Fruit fly (Drosophila melanogaster) whole organism, wandering third instar larva: ENCODE results near the gene CG9706.

Source experiments
- Abd-B ChIP-seq: fragments of >200 bp; optimal IDR thresholded peaks from 2 replicates; lab custom pipeline; 2017; ENCODE audit warnings: missing biosample characterization, missing genetic modification characterization
- CG32264 ChIP-seq: fragments of 200-800 bp; sonication (Bioruptor generic); optimal IDR thresholded peaks from 2 replicates; lab custom pipeline; 2016; ENCODE audit warnings: missing biosample characterization, missing genetic modification characterization
- CG9705 ChIP-seq: fragments of 200-800 bp; sonication (Bioruptor generic); optimal IDR thresholded peaks from 2 replicates; lab custom pipeline; 2018; ENCODE audit warnings: missing biosample characterization, mild to moderate bottlenecking, missing genetic modification characterization
- CrebA ChIP-seq: fragments of 200-800 bp; sonication (Bioruptor generic); optimal IDR thresholded peaks from 2 replicates; lab custom pipeline; 2016; ENCODE audit warnings: missing biosample characterization, mild to moderate bottlenecking, missing genetic modification characterization, borderline replicate concordance
- Dfd ChIP-seq: fragments of >200 bp; optimal IDR thresholded peaks from 2 replicates; lab custom pipeline; 2017; ENCODE audit warnings: missing biosample characterization, missing genetic modification characterization
- Dif ChIP-seq: fragments of 200-275, 200-300 bp; sonication (Bioruptor generic); optimal IDR thresholded peaks from 2 replicates; lab custom pipeline; 2018; ENCODE audit warnings: missing biosample characterization, missing genetic modification characterization; ENCODE audit not compliant: partially characterized antibody
- GATAd ChIP-seq: sonication (Bioruptor generic); optimal IDR thresholded peaks from 2 replicates; lab custom pipeline; 2016; ENCODE audit warnings: missing biosample characterization, missing genetic modification characterization
- HLH106 ChIP-seq: fragments of 200-800 bp; optimal IDR thresholded peaks from 3 replicates; lab custom pipeline; 2019; ENCODE audit warnings: missing biosample characterization, mild to moderate bottlenecking, missing genetic modification characterization, moderate library complexity
- Hnf4 ChIP-seq: fragments of 200-800 bp; sonication (Bioruptor generic); optimal IDR thresholded peaks from 2 replicates; lab custom pipeline; 2016; ENCODE audit warnings: missing biosample characterization, mild to moderate bottlenecking, missing genetic modification characterization
- Hr78 ChIP-seq: fragments of >200 bp; optimal IDR thresholded peaks from 2 replicates; lab custom pipeline; 2017; ENCODE audit warnings: missing biosample characterization, missing genetic modification characterization
- Hr83 ChIP-seq: fragments of 200-300 bp; sonication (Bioruptor generic); optimal IDR thresholded peaks from 2 replicates; lab custom pipeline; 2016; ENCODE audit warnings: missing biosample characterization, mild to moderate bottlenecking, missing genetic modification characterization, moderate library complexity; ENCODE audit not compliant: poor library complexity, severe bottlenecking
- Jra ChIP-seq: sonication (Bioruptor generic); optimal IDR thresholded peaks from 2 replicates; lab custom pipeline; 2016; ENCODE audit warnings: missing biosample characterization, missing genetic modification characterization
- Mio ChIP-seq: sonication (Bioruptor generic); optimal IDR thresholded peaks from 2 replicates; lab custom pipeline; 2016; ENCODE audit warnings: missing biosample characterization, missing genetic modification characterization
- Myc ChIP-seq: fragments of >200 bp; optimal IDR thresholded peaks from 2 replicates; lab custom pipeline; 2017
- N ChIP-seq: fragments of >200 bp; optimal IDR thresholded peaks from 2 replicates; lab custom pipeline; 2018; ENCODE audit warnings: missing biosample characterization, missing external identifiers, missing genetic modification characterization
- OdsH ChIP-seq: fragments of 200-800 bp; sonication (Bioruptor generic); optimal IDR thresholded peaks from 2 replicates; lab custom pipeline; 2016; ENCODE audit warnings: missing biosample characterization, mild to moderate bottlenecking, missing genetic modification characterization
- Rel ChIP-seq, 2 experiments: fragments of 200-800 bp; sonication (Bioruptor generic) in 1 of 2; optimal IDR thresholded peaks; 2 replicates in 1 of 2; 3 replicates in 1 of 2; lab custom pipeline; 2016 to 2019; ENCODE audit warnings: mild to moderate bottlenecking in 2 of 2, missing biosample characterization in 2 of 2, missing genetic modification characterization in 2 of 2, moderate library complexity in 1 of 2
- Sp1 ChIP-seq: fragments of 200-800 bp; sonication (Bioruptor generic); optimal IDR thresholded peaks from 3 replicates; lab custom pipeline; 2019; ENCODE audit warnings: missing biosample characterization, mild to moderate bottlenecking, missing genetic modification characterization, moderate library complexity
- Vsx2 ChIP-seq: fragments of 200-300, 225-300 bp; sonication (Bioruptor generic); optimal IDR thresholded peaks from 2 replicates; lab custom pipeline; 2018; ENCODE audit warnings: missing biosample characterization, missing genetic modification characterization; ENCODE audit not compliant: partially characterized antibody
- br ChIP-seq: fragments of 200-800 bp; sonication (Bioruptor generic); optimal IDR thresholded peaks from 2 replicates; lab custom pipeline; 2016; ENCODE audit warnings: missing biosample characterization, missing genetic modification characterization
- brk ChIP-seq: fragments of 200-800 bp; sonication (Bioruptor generic); optimal IDR thresholded peaks from 2 replicates; lab custom pipeline; 2016; ENCODE audit warnings: missing biosample characterization, mild to moderate bottlenecking, missing genetic modification characterization
- dl ChIP-seq, 2 experiments: fragments of 175-275, 200-275 bp in 1 of 2; fragments of 200-275 bp in 1 of 2; sonication (Bioruptor generic); optimal IDR thresholded peaks; lab custom pipeline; 2018; ENCODE audit warnings: mild to moderate bottlenecking in 2 of 2, missing biosample characterization in 2 of 2, missing genetic modification characterization in 2 of 2, moderate library complexity in 2 of 2; ENCODE audit not compliant: partially characterized antibody in 2 of 2, insufficient read depth in 1 of 2
- dmrt93B ChIP-seq: fragments of 200-800 bp; sonication (Bioruptor generic); optimal IDR thresholded peaks from 2 replicates; lab custom pipeline; 2018; ENCODE audit warnings: missing biosample characterization, mild to moderate bottlenecking, missing genetic modification characterization
- dsf ChIP-seq: sonication (Bioruptor generic); optimal IDR thresholded peaks from 2 replicates; lab custom pipeline; 2016; ENCODE audit warnings: missing biosample characterization, missing genetic modification characterization, borderline replicate concordance
- ey ChIP-seq: fragments of 200-800 bp; sonication (Bioruptor generic); optimal IDR thresholded peaks from 2 replicates; lab custom pipeline; 2016; ENCODE audit warnings: missing biosample characterization, missing genetic modification characterization
- foxo ChIP-seq, 2 experiments: fragments of 200-800 bp; sonication (Bioruptor generic); optimal IDR thresholded peaks; 2 replicates in 1 of 2; 3 replicates in 1 of 2; lab custom pipeline; 2016 to 2017; ENCODE audit warnings: missing biosample characterization in 2 of 2, missing genetic modification characterization in 2 of 2
- fru ChIP-seq: fragments of 200-800 bp; sonication (Bioruptor generic); optimal IDR thresholded peaks from 3 replicates; lab custom pipeline; 2016; ENCODE audit warnings: missing biosample characterization, mild to moderate bottlenecking, missing genetic modification characterization
- h ChIP-seq: fragments of 200-800 bp; sonication (Bioruptor generic); optimal IDR thresholded peaks from 3 replicates; lab custom pipeline; 2016; ENCODE audit warnings: missing biosample characterization, mild to moderate bottlenecking, missing genetic modification characterization
- jim ChIP-seq: fragments of 175-275, 200-325 bp; sonication (Bioruptor generic); optimal IDR thresholded peaks from 2 replicates; lab custom pipeline; 2016; ENCODE audit warnings: missing biosample characterization, mild to moderate bottlenecking, missing genetic modification characterization
- lola ChIP-seq: fragments of >200 bp; optimal IDR thresholded peaks from 2 replicates; lab custom pipeline; 2017; ENCODE audit warnings: missing biosample characterization, missing genetic modification characterization
- pan ChIP-seq: fragments of >200 bp; optimal IDR thresholded peaks from 2 replicates; lab custom pipeline; 2017
- psq ChIP-seq: fragments of 200-800 bp; sonication (Bioruptor generic); optimal IDR thresholded peaks from 3 replicates; lab custom pipeline; 2017; ENCODE audit warnings: missing biosample characterization, mild to moderate bottlenecking, missing genetic modification characterization, moderate library complexity
- rgr ChIP-seq: fragments of 200-800 bp; sonication (Bioruptor generic); optimal IDR thresholded peaks from 3 replicates; lab custom pipeline; 2016; ENCODE audit warnings: missing biosample characterization, mild to moderate bottlenecking, missing genetic modification characterization
- sage ChIP-seq: fragments of 200-800 bp; sonication (Bioruptor generic); optimal IDR thresholded peaks from 2 replicates; lab custom pipeline; 2016; ENCODE audit warnings: missing biosample characterization, mild to moderate bottlenecking, missing genetic modification characterization
- sv ChIP-seq: fragments of 200-800 bp; sonication (Bioruptor generic); optimal IDR thresholded peaks from 3 replicates; lab custom pipeline; 2016; ENCODE audit warnings: missing biosample characterization, missing genetic modification characterization
- tai ChIP-seq: sonication (Bioruptor generic); optimal IDR thresholded peaks from 2 replicates; lab custom pipeline; 2016; ENCODE audit warnings: missing biosample characterization, missing genetic modification characterization
- usp ChIP-seq: fragments of >200 bp; optimal IDR thresholded peaks from 2 replicates; lab custom pipeline; 2017; ENCODE audit warnings: missing biosample characterization, missing genetic modification characterization
- woc ChIP-seq: sonication (Bioruptor generic); optimal IDR thresholded peaks from 2 replicates; lab custom pipeline; 2016; ENCODE audit warnings: missing biosample characterization, mild to moderate bottlenecking, missing genetic modification characterization

CG9706 gene

DNA sequence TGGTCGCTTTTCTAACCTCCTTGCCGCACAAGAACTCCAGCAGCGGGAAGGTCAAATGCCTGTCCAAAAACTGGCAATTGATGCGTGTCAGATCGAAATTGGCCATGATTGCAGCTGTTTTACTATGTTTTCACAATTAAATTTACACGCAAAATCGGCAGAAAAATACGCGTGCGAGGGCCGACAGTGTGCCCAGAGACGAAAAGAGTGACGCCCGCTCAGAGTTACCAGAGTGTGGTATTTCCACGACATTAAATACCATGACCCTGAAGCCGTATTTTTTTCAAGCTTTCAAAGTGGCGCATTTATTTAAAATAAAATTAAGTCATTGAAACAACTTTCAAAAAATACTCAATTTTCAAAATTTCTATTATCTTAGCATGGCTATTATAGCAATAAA, 3.9 kb downstream of the CG9706 start, which contains the start of gene eIF3e:
Gene eIF3e (minus strand): TSS at position 214 of the 400 bp plus-strand sequence.
- TF ChIP-seq lola, result no peak
- TF ChIP-seq brk, result no peak
- no peak for TF ChIP-seq fru (GFP tag; lab: Kevin White, UChicago)
- TF ChIP-seq jim (GFP tag; lab: Kevin White, UChicago), result no peak
- TF ChIP-seq N (GFP tag; lab: Kevin White, UChicago), result no peak
- no peak for TF ChIP-seq sv (GFP tag; lab: Kevin White, UChicago)
- TF ChIP-seq foxo (GFP tag; optimal IDR thresholded peaks at IDR 0.05; lab: Kevin White, UChicago), result no peak
- no peak for TF ChIP-seq Vsx2 (GFP tag; lab: Kevin White, UChicago)
- no peak for TF ChIP-seq Myc (lab: Kevin White, UChicago)
- no peak for TF ChIP-seq CrebA (GFP tag; lab: Kevin White, UChicago)
- no peak for TF ChIP-seq Mio (GFP tag; lab: Kevin White, UChicago)
- no peak for TF ChIP-seq pan (lab: Kevin White, UChicago)
- TF ChIP-seq ey, result no peak
- TF ChIP-seq Sp1, result no peak

dm6 chr3L:16796603-16797002, 13.8 kb downstream of the CG9706 start:
- TF ChIP-seq Mio (GFP tag; lab: Kevin White, UChicago) (no peak), CG9705 (GFP tag; lab: Kevin White, UChicago) (no peak), CG32264 (GFP tag; lab: Kevin White, UChicago) (peak; percentile 50), Rel (GFP tag; optimal IDR thresholded peaks at IDR 0.05; lab: Kevin White, UChicago) (peak; percentile 36), Rel (tag; optimal IDR thresholded peaks at IDR 0.05; lab: Kevin White, UChicago) (peak; percentile 18), h (GFP tag; lab: Kevin White, UChicago) (peak; percentile 79), dsf (peak; percentile 5), Hr78 (GFP tag; lab: Kevin White, UChicago) (no peak), Sp1 (peak; percentile 77), Myc (lab: Kevin White, UChicago) (no peak), Jra (GFP tag; lab: Kevin White, UChicago) (peak; percentile 67), GATAd (GFP tag; lab: Kevin White, UChicago) (no peak), lola (no peak), dmrt93B (GFP tag; lab: Kevin White, UChicago) (no peak), Abd-B (GFP tag; lab: Kevin White, UChicago) (no peak), usp (GFP tag; lab: Kevin White, UChicago) (no peak), woc (GFP tag; lab: Kevin White, UChicago) (peak; percentile 62), CrebA (GFP tag; lab: Kevin White, UChicago) (no peak), tai (GFP tag; lab: Kevin White, UChicago) (no peak), OdsH (peak; percentile 87), jim (GFP tag; lab: Kevin White, UChicago) (no peak), HLH106 (tag; lab: Kevin White, UChicago) (no peak), ey (peak; percentile 86), Hr83 (GFP tag; lab: Kevin White, UChicago) (peak; percentile 41), brk (no peak), Vsx2 (GFP tag; lab: Kevin White, UChicago) (no peak), N (GFP tag; lab: Kevin White, UChicago) (no peak), psq (GFP tag; lab: Kevin White, UChicago) (peak; percentile 81), foxo (GFP tag; optimal IDR thresholded peaks at IDR 0.05; lab: Kevin White, UChicago) (peak in 1 of 2 experiments; percentile 59), rgr (peak; percentile 88), dl (GFP tag; optimal IDR thresholded peaks at IDR 0.05; lab: Kevin White, UChicago; ENCODE audit: insufficient read depth in 1 of 2, partially characterized antibody in 2 of 2) (no peak), br (GFP tag; lab: Kevin White, UChicago) (peak; percentile 88), pan (lab: Kevin White, UChicago) (no peak), Dif (GFP tag; lab: Kevin White, UChicago) (peak; percentile 36), Hnf4 (GFP tag; lab: Kevin White, UChicago) (no peak), fru (GFP tag; lab: Kevin White, UChicago) (peak; percentile 83), sv (GFP tag; lab: Kevin White, UChicago) (no peak), Dfd (GFP tag; lab: Kevin White, UChicago) (no peak), sage (GFP tag; lab: Kevin White, UChicago) (no peak)
